Fruit fly (Drosophila melanogaster) Kc167 (cell line): ENCODE results near the gene CG2691.

Experiments used
- Sin3A ChIP-seq: fragments of >200 bp; optimal IDR thresholded peaks from 2 replicates; lab custom pipeline; 2018; ENCODE audit warnings: missing external identifiers
- h ChIP-seq: fragments of >200 bp; optimal IDR thresholded peaks from 3 replicates; lab custom pipeline; 2018; ENCODE audit warnings: missing external identifiers
- ttk ChIP-seq: sonication (Bioruptor generic); optimal IDR thresholded peaks from 2 replicates; lab custom pipeline; 2017; ENCODE audit warnings: missing external identifiers

DNA sequence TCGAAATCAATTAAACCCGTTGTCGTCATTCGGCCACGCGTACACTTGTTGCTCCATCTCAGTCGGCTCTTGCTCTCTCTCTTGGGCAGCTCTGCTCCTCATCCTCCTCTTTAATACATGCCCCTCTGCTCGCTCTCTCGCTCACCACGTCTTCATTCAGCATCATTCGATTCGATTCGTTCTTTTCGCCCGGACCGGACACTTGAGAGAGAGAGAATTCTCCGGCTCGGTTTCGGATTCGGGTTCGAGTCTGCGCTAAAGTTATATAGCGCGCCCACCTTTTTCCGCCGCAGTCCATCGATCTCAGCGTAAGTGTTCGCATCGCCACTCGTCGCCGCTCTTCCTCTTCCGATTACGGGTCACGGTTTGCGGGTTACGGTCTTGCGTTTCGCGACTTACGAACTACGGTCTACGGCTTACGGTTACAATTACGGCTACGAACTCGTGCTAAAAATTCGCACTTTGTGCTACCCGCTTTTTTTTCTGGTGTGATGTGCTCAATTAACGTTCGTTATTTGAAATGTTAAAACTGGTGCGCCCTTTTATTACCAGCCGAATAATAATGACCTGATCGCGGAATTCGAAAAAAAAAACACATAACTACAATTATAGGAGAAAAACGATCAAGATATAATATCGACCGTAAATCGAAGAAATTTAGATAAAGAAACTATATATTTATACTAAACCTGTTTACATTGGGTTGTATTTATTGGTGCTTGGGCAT lies 17.8 kb upstream of the CG2691 start:
- TF ChIP-seq Sin3A (lab: Kevin White, UChicago), result no peak
- no peak for TF ChIP-seq h (lab: Kevin White, UChicago)
- no peak for TF ChIP-seq ttk (lab: Kevin White, UChicago)
